Fruit fly (Drosophila melanogaster): ENCODE results near the gene CG7512.

DNA sequence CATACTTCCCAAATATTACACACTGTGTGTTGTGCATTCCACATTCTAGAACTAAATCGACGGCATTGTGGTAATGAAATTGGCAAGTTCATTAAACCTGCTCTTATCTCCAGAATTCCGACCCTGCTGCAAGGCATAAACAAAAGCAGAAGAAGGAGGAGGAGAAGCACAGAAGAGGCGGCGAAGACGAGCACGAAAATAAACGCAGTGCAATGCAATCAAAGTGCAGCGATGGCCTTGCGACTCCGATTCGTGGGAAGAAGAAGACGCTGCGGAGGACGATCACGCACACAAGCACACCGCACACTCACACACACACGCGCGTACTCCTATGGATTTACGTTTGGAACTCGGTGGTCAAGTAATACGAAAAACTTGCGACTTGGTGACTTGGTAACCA lies 47.4 kb downstream of the CG7512 start:
- TF ChIP-seq Blimp-1 (GFP tag; optimal IDR thresholded peaks at IDR 0.05) (no peak), Hr39 (GFP tag; optimal IDR thresholded peaks at IDR 0.05) (peak; percentile 33), CG11902 (GFP tag; optimal IDR thresholded peaks at IDR 0.05) (no peak), CG3032 (tag; optimal IDR thresholded peaks at IDR 0.05) (no peak), Eip75B (GFP tag; optimal IDR thresholded peaks at IDR 0.05) (no peak), CG10669 (GFP tag; optimal IDR thresholded peaks at IDR 0.05) (no peak)

All from whole organism, prepupa.